Fruit fly (Drosophila melanogaster) whole organism, embryonic: ENCODE measurements around the gene cpb.

Experiments used
- Adf1 ChIP-seq: fragments of 200-800 bp; sonication (Bioruptor generic); IDR thresholded peaks from 2 replicates; pipeline ENCODE4 v1.3.6; 2022; ENCODE audit warnings: missing biosample characterization, missing genetic modification characterization
- C15 ChIP-seq: fragments of 200-800 bp; sonication (Bioruptor generic); IDR thresholded peaks from 3 replicates; pipeline ENCODE4 v1.3.6; 2022; ENCODE audit warnings: missing biosample characterization, missing genetic modification characterization
- CG10209 ChIP-seq: fragments of 200-800 bp; sonication (Bioruptor generic); optimal IDR thresholded peaks from 3 replicates; lab custom pipeline; 2017; ENCODE audit warnings: missing biosample characterization, mild to moderate bottlenecking, missing genetic modification characterization, missing genetic modification reagents
- CG10321 ChIP-seq: fragments of 200-800 bp; sonication (Bioruptor generic); IDR thresholded peaks from 2 replicates; pipeline ENCODE4 v1.3.6; 2022; ENCODE audit warnings: missing biosample characterization, missing genetic modification characterization
- CG11247 ChIP-seq: fragments of 200-800 bp; sonication (Bioruptor generic); IDR thresholded peaks from 2 replicates; pipeline ENCODE4 v1.3.6; 2022; ENCODE audit warnings: missing biosample characterization, missing genetic modification characterization
- CG12071 ChIP-seq: fragments of 200-800 bp; sonication (Bioruptor generic); optimal IDR thresholded peaks from 3 replicates; lab custom pipeline; 2018; ENCODE audit warnings: missing biosample characterization, mild to moderate bottlenecking, missing genetic modification characterization
- CG12769 ChIP-seq: fragments of 200-800 bp; sonication (Bioruptor generic); optimal IDR thresholded peaks from 2 replicates; lab custom pipeline; 2019; ENCODE audit warnings: missing biosample characterization, mild to moderate bottlenecking, missing genetic modification characterization, moderate library complexity
- CG13287 ChIP-seq: fragments of 200-800 bp; sonication (Bioruptor generic); IDR thresholded peaks from 2 replicates; pipeline ENCODE4 v1.3.6; 2022; ENCODE audit warnings: missing biosample characterization, missing genetic modification characterization; ENCODE audit not compliant: partially characterized antibody
- CG13894 ChIP-seq: fragments of 200-800 bp; sonication (Bioruptor generic); optimal IDR thresholded peaks from 3 replicates; lab custom pipeline; 2018; ENCODE audit warnings: missing biosample characterization, mild to moderate bottlenecking, missing genetic modification characterization, moderate library complexity
- CG14014 ChIP-seq: fragments of 200-800 bp; sonication (Bioruptor generic); IDR thresholded peaks from 2 replicates; pipeline ENCODE4 v1.3.6; 2022; ENCODE audit warnings: missing biosample characterization, missing genetic modification characterization
- CG1529 ChIP-seq: fragments of 200-800 bp; sonication (Bioruptor generic); optimal IDR thresholded peaks from 3 replicates; lab custom pipeline; 2018; ENCODE audit warnings: missing biosample characterization, missing genetic modification characterization
- CG16863 ChIP-seq: fragments of 200-800 bp; sonication (Bioruptor generic); optimal IDR thresholded peaks from 3 replicates; lab custom pipeline; 2016; ENCODE audit warnings: missing biosample characterization, missing genetic modification characterization
- CG2199 ChIP-seq: fragments of 200-800 bp; sonication (Bioruptor generic); IDR thresholded peaks from 3 replicates; pipeline ENCODE4 v1.3.6; 2022; ENCODE audit warnings: missing biosample characterization, missing genetic modification characterization
- CG2712 ChIP-seq: fragments of 200-800 bp; optimal IDR thresholded peaks from 3 replicates; lab custom pipeline; 2019; ENCODE audit warnings: missing biosample characterization, mild to moderate bottlenecking, missing genetic modification characterization, moderate library complexity
- CG2889 ChIP-seq: fragments of 200-800 bp; sonication (Bioruptor generic); IDR thresholded peaks from 3 replicates; pipeline ENCODE4 v1.3.6; 2022; ENCODE audit warnings: missing biosample characterization, missing genetic modification characterization
- CG32772 ChIP-seq: fragments of 200-800 bp; sonication (Bioruptor generic); IDR thresholded peaks from 2 replicates; pipeline ENCODE4 v1.3.6; 2022; ENCODE audit warnings: missing biosample characterization, missing genetic modification characterization
- CG3838 ChIP-seq: fragments of 200-800 bp; sonication (Bioruptor generic); optimal IDR thresholded peaks from 3 replicates; lab custom pipeline; 2016; ENCODE audit warnings: missing biosample characterization, missing genetic modification characterization
- CG6654 ChIP-seq: fragments of 200-800 bp; sonication (Bioruptor generic); optimal IDR thresholded peaks from 2 replicates; lab custom pipeline; 2017; ENCODE audit warnings: missing biosample characterization, mild to moderate bottlenecking, missing genetic modification characterization
- CG6683 ChIP-seq: fragments of 200-800 bp; sonication (Bioruptor generic); optimal IDR thresholded peaks from 2 replicates; lab custom pipeline; 2017; ENCODE audit warnings: missing biosample characterization, mild to moderate bottlenecking, missing genetic modification characterization, missing genetic modification reagents
- CG6765 ChIP-seq: fragments of 200-800 bp; sonication (Bioruptor generic); optimal IDR thresholded peaks from 3 replicates; lab custom pipeline; 2017; ENCODE audit warnings: missing biosample characterization, mild to moderate bottlenecking, missing genetic modification characterization
- CG7963 ChIP-seq: fragments of 200-800 bp; sonication (Bioruptor generic); IDR thresholded peaks from 3 replicates; pipeline ENCODE4 v1.3.6; 2022; ENCODE audit warnings: missing biosample characterization, missing genetic modification characterization; ENCODE audit not compliant: partially characterized antibody
- CG8290 ChIP-seq, 3 experiments: fragments of 200-800 bp; sonication (Bioruptor generic); optimal IDR thresholded peaks; 2 replicates each; lab custom pipeline; 2016 to 2019; ENCODE audit warnings: missing biosample characterization in 3 of 3, missing genetic modification characterization in 3 of 3, mild to moderate bottlenecking in 2 of 3, moderate library complexity in 1 of 3
- CG9797 ChIP-seq: fragments of 200-800 bp; sonication (Bioruptor generic); optimal IDR thresholded peaks from 3 replicates; lab custom pipeline; 2018; ENCODE audit warnings: missing biosample characterization, mild to moderate bottlenecking, missing genetic modification characterization
- CkIIα-i1 ChIP-seq: fragments of 200-800 bp; sonication (Bioruptor generic); IDR thresholded peaks from 2 replicates; pipeline ENCODE4 v1.3.6; 2022; ENCODE audit warnings: missing biosample characterization, missing genetic modification characterization
- Dfd ChIP-seq, 2 experiments: fragments of >200 bp; optimal IDR thresholded peaks; 2 replicates each; lab custom pipeline; 2017; ENCODE audit warnings: missing biosample characterization in 2 of 2, missing genetic modification characterization in 2 of 2
- Gug ChIP-seq: fragments of 200-800 bp; sonication (Bioruptor generic); IDR thresholded peaks from 4 replicates; pipeline ENCODE4 v1.3.6; 2022; ENCODE audit warnings: missing biosample characterization, missing genetic modification characterization
- Hand ChIP-seq: fragments of 200-800 bp; sonication (Bioruptor generic); optimal IDR thresholded peaks from 2 replicates; lab custom pipeline; 2017; ENCODE audit warnings: mild to moderate bottlenecking, missing biosample characterization, missing genetic modification reagents, missing genetic modification characterization
- Neu2 ChIP-seq: fragments of 200-800 bp; sonication (Bioruptor generic); optimal IDR thresholded peaks from 3 replicates; lab custom pipeline; 2016; ENCODE audit warnings: missing biosample characterization, missing genetic modification characterization, borderline replicate concordance
- Sry-δ ChIP-seq: fragments of 200-800 bp; sonication (Bioruptor generic); optimal IDR thresholded peaks from 2 replicates; lab custom pipeline; 2016; ENCODE audit warnings: missing biosample characterization, missing genetic modification characterization
- Tbp ChIP-seq: fragments of >200 bp; optimal IDR thresholded peaks from 2 replicates; lab custom pipeline; 2018; ENCODE audit warnings: missing biosample characterization, missing genetic modification characterization
- Vsx1 ChIP-seq: fragments of 200-800 bp; sonication (Bioruptor generic); optimal IDR thresholded peaks from 2 replicates; lab custom pipeline; 2017; ENCODE audit warnings: missing biosample characterization, mild to moderate bottlenecking, missing genetic modification characterization, missing genetic modification reagents
- abd-A ChIP-seq: fragments of 200-800 bp; sonication (Bioruptor generic); optimal IDR thresholded peaks from 3 replicates; lab custom pipeline; 2019; ENCODE audit warnings: missing biosample characterization, mild to moderate bottlenecking, missing genetic modification characterization, moderate library complexity
- ac ChIP-seq: fragments of 200-800 bp; sonication (Bioruptor generic); optimal IDR thresholded peaks from 3 replicates; lab custom pipeline; 2017; ENCODE audit warnings: missing biosample characterization, mild to moderate bottlenecking, missing genetic modification characterization
- ap ChIP-seq: fragments of 200-800 bp; sonication (Bioruptor generic); IDR thresholded peaks from 2 replicates; pipeline ENCODE4 v1.3.6; 2022; ENCODE audit warnings: missing biosample characterization, missing genetic modification characterization
- croc ChIP-seq: fragments of 200-800 bp; sonication (Bioruptor generic); conservative IDR thresholded peaks from 3 replicates; pipeline ENCODE4 v1.3.6; 2022; ENCODE audit warnings: missing biosample characterization, missing genetic modification characterization
- dmrt11E ChIP-seq: fragments of 200-800 bp; sonication (Bioruptor generic); optimal IDR thresholded peaks from 3 replicates; lab custom pipeline; 2018; ENCODE audit warnings: missing biosample characterization, mild to moderate bottlenecking, missing genetic modification characterization, moderate library complexity
- ewg ChIP-seq: fragments of 200-800 bp; sonication (Bioruptor generic); optimal IDR thresholded peaks from 3 replicates; lab custom pipeline; 2017; ENCODE audit warnings: mild to moderate bottlenecking, missing biosample characterization, missing genetic modification reagents, missing genetic modification characterization
- fd96Cb ChIP-seq: fragments of 200-800 bp; sonication (Bioruptor generic); optimal IDR thresholded peaks from 2 replicates; lab custom pipeline; 2018; ENCODE audit warnings: missing biosample characterization, mild to moderate bottlenecking, missing genetic modification characterization, moderate library complexity
- ftz-f1 ChIP-seq: fragments of 200-800 bp; sonication (Bioruptor generic); optimal IDR thresholded peaks from 2 replicates; lab custom pipeline; 2016; ENCODE audit warnings: missing biosample characterization, missing genetic modification characterization
- gce ChIP-seq: fragments of 200-800 bp; sonication (Bioruptor generic); IDR thresholded peaks from 3 replicates; pipeline ENCODE4 v1.3.6; 2022; ENCODE audit warnings: missing biosample characterization, missing genetic modification characterization
- gcm ChIP-seq: fragments of 200-800 bp; sonication (Bioruptor generic); optimal IDR thresholded peaks from 2 replicates; lab custom pipeline; 2019; ENCODE audit warnings: missing biosample characterization, mild to moderate bottlenecking, missing genetic modification characterization, moderate library complexity
- jigr1 ChIP-seq: fragments of 200-800 bp; sonication (Bioruptor generic); IDR thresholded peaks from 3 replicates; pipeline ENCODE4 v1.3.6; 2022; ENCODE audit warnings: missing biosample characterization, missing genetic modification characterization
- klu ChIP-seq: fragments of 200-800 bp; sonication (Bioruptor generic); IDR thresholded peaks from 2 replicates; pipeline ENCODE4 v1.3.6; 2022; ENCODE audit warnings: missing biosample characterization, missing genetic modification characterization
- knrl ChIP-seq: fragments of 200-800 bp; sonication (Bioruptor generic); IDR thresholded peaks from 3 replicates; pipeline ENCODE4 v1.3.6; 2022; ENCODE audit warnings: missing biosample characterization, missing genetic modification characterization; ENCODE audit not compliant: partially characterized antibody
- mirr ChIP-seq: fragments of 200-800 bp; sonication (Bioruptor generic); optimal IDR thresholded peaks from 3 replicates; lab custom pipeline; 2018; ENCODE audit warnings: missing biosample characterization, mild to moderate bottlenecking, missing genetic modification characterization
- oc ChIP-seq: fragments of 200-800 bp; sonication (Bioruptor generic); optimal IDR thresholded peaks from 2 replicates; lab custom pipeline; 2018; ENCODE audit warnings: missing biosample characterization, mild to moderate bottlenecking, missing genetic modification characterization, moderate library complexity
- onecut ChIP-seq: fragments of 200-800 bp; sonication (Bioruptor generic); IDR thresholded peaks from 2 replicates; pipeline ENCODE4 v1.3.6; 2022; ENCODE audit warnings: missing biosample characterization, missing genetic modification characterization
- peb ChIP-seq: fragments of 200-800 bp; sonication (Bioruptor generic); IDR thresholded peaks from 2 replicates; pipeline ENCODE4 v1.3.6; 2022; ENCODE audit warnings: missing biosample characterization, missing genetic modification characterization
- sqz ChIP-seq: fragments of 200-800 bp; sonication (Bioruptor generic); optimal IDR thresholded peaks from 3 replicates; lab custom pipeline; 2018; ENCODE audit warnings: missing biosample characterization, mild to moderate bottlenecking, missing genetic modification characterization
- trh ChIP-seq: fragments of 200-800 bp; sonication (Bioruptor generic); optimal IDR thresholded peaks from 2 replicates; lab custom pipeline; 2016; ENCODE audit warnings: missing biosample characterization, missing genetic modification characterization
- vvl ChIP-seq: fragments of 200-800 bp; sonication (Bioruptor generic); IDR thresholded peaks from 2 replicates; pipeline ENCODE4 v1.3.6; 2022; ENCODE audit warnings: missing biosample characterization, missing genetic modification characterization

cpb gene

dm6 chr2L:1710224-1710623 is 5.5 kb downstream of the cpb start, which contains the start of the genes CG17660 and mRpL48 (continued):
- TF ChIP-seq Hand (no peak), CG1529 (no peak), abd-A (tag; lab: Kevin White, UChicago) (no peak), Neu2 (GFP tag; lab: Kevin White, UChicago) (no peak), sqz (GFP tag; lab: Kevin White, UChicago) (no peak), Gug (GFP tag; lab: Robert Waterston, UW) (no peak), CG14014 (GFP tag; lab: Robert Waterston, UW) (peak; percentile 45; the same call in 1 of the 2 replicates), CG32772 (GFP tag; lab: Robert Waterston, UW) (no peak), jigr1 (GFP tag; lab: Robert Waterston, UW) (no peak), trh (GFP tag; lab: Kevin White, UChicago) (no peak), CG13894 (tag; lab: Kevin White, UChicago) (no peak), mirr (peak; percentile 43), gce (GFP tag; lab: Robert Waterston, UW) (no peak), vvl (GFP tag; lab: Robert Waterston, UW) (peak; percentile 70), ewg (GFP tag; lab: Kevin White, UChicago) (peak; percentile 7), ap (GFP tag; lab: Robert Waterston, UW) (no peak), gcm (GFP tag; lab: Kevin White, UChicago) (no peak), oc (tag; lab: Kevin White, UChicago) (no peak), CG6765 (GFP tag; lab: Kevin White, UChicago) (no peak), croc (GFP tag; lab: Robert Waterston, UW) (no peak), CG10321 (GFP tag; lab: Robert Waterston, UW) (no peak), CG12071 (GFP tag; lab: Kevin White, UChicago) (no peak), ac (no peak), fd96Cb (tag; lab: Kevin White, UChicago) (no peak), CG8290 (GFP tag; optimal IDR thresholded peaks at IDR 0.05; lab: Kevin White, UChicago) (peak; percentile 11), CG8290 (tag; optimal IDR thresholded peaks at IDR 0.05; lab: Kevin White, UChicago) (no peak), peb (GFP tag; lab: Robert Waterston, UW) (no peak), Adf1 (GFP tag; lab: Robert Waterston, UW) (no peak), CG6683 (no peak), CG12769 (tag; lab: Kevin White, UChicago) (no peak), CkIIα-i1 (GFP tag; lab: Robert Waterston, UW) (no peak), CG16863 (GFP tag; lab: Kevin White, UChicago) (no peak), Dfd (GFP tag; optimal IDR thresholded peaks at IDR 0.05; lab: Kevin White, UChicago) (no peak), CG7963 (GFP tag; lab: Robert Waterston, UW) (peak; percentile 75), klu (no peak), ftz-f1 (GFP tag; lab: Kevin White, UChicago) (peak; percentile 47), CG13287 (GFP tag; lab: Robert Waterston, UW) (peak; percentile 77), CG3838 (GFP tag; lab: Kevin White, UChicago) (no peak), knrl (GFP tag; lab: Robert Waterston, UW) (peak; percentile 60; the same call in 2 of the 3 replicates), Tbp (GFP tag; lab: Kevin White, UChicago) (no peak), CG2889 (GFP tag; lab: Robert Waterston, UW) (no peak), C15 (GFP tag; lab: Robert Waterston, UW) (no peak), CG10209 (GFP tag; lab: Kevin White, UChicago) (peak; percentile 22), dmrt11E (tag; lab: Kevin White, UChicago) (no peak), CG9797 (GFP tag; lab: Kevin White, UChicago) (peak; percentile 97), CG6654 (no peak), Sry-δ (GFP tag; lab: Kevin White, UChicago) (peak; percentile 73), CG2199 (GFP tag; lab: Robert Waterston, UW) (0 out of 3 replicates have a peak, but pooled peaks have one; percentile 34), CG11247 (no peak), Vsx1 (GFP tag; lab: Kevin White, UChicago) (no peak), onecut (no peak), CG2712 (no peak)
